Fruit fly (Drosophila melanogaster): ENCODE measurements around the gene CG42717.

The CG42717 gene

dm6 chr3L:15988039-15988546 lies 44.9 kb downstream of the CG42717 start, which contains the start of gene Hip14:
Hip14 (plus strand) TSS chr3L:15988236.
- peak; percentile 37 for TF ChIP-seq CG17801 (GFP tag; optimal IDR thresholded peaks at IDR 0.05; ENCODE audit: partially characterized antibody)

- TF ChIP-seq CG17801 (GFP tag; optimal IDR thresholded peaks at IDR 0.05; ENCODE audit: partially characterized antibody) = no peak
Observed at dm6 chr3L:15987635-15988034, 45.4 kb downstream of the CG42717 start, which contains the start of gene PolD1. PolD1 (minus strand) TSS chr3L:15987815.

dm6 chr3L:15982783-15983432 lies 50.1 kb downstream of the CG42717 start, which contains the start of the genes brm and Arl1:
brm (minus strand) TSS chr3L:15982869.
Arl1 (plus strand) TSS chr3L:15983135.
- TF ChIP-seq CG17801 (GFP tag; optimal IDR thresholded peaks at IDR 0.05; ENCODE audit: partially characterized antibody) = peak; percentile 99
